Worm (Caenorhabditis elegans): ENCODE measurements around the gene egl-26.

The egl-26 gene

ce11 chrII:67663-68062 lies 1.8 kb upstream of the egl-26 start:
- TF ChIP-seq C08G9.2 (tag; optimal IDR thresholded peaks at IDR 0.05) (no peak), ceh-45 (GFP tag; IDR thresholded peaks at IDR 0.05) (no peak), unc-3 (GFP tag; conservative IDR thresholded peaks at IDR 0.05) (no peak), unc-3 (tag; optimal IDR thresholded peaks at IDR 0.05) (no peak), ceh-9 (tag; optimal IDR thresholded peaks at IDR 0.05) (no peak), hlh-6 (tag; optimal IDR thresholded peaks at IDR 0.05) (no peak), pat-9 (tag; optimal IDR thresholded peaks at IDR 0.05) (no peak), hlh-8 (tag; optimal IDR thresholded peaks at IDR 0.05) (no peak), zip-5 (tag; optimal IDR thresholded peaks at IDR 0.05) (no peak), pha-4 (tag; optimal IDR thresholded peaks at IDR 0.05) (no peak), ceh-19 (GFP tag; optimal IDR thresholded peaks at IDR 0.05) (no peak), elt-4 (tag; optimal IDR thresholded peaks at IDR 0.05) (no peak), F13H6.1 (tag; optimal IDR thresholded peaks at IDR 0.05) (no peak), gmeb-2 (tag; optimal IDR thresholded peaks at IDR 0.05) (no peak), K02D7.2 (tag; optimal IDR thresholded peaks at IDR 0.05) (no peak), ceh-14 (tag; optimal IDR thresholded peaks at IDR 0.05) (no peak), syd-9 (tag; optimal IDR thresholded peaks at IDR 0.05) (no peak), hlh-30 (tag; optimal IDR thresholded peaks at IDR 0.05; ENCODE audit: insufficient read depth) (no peak), ama-1 (optimal IDR thresholded peaks at IDR 0.05) (no peak), ceh-24 (tag; optimal IDR thresholded peaks at IDR 0.05) (no peak), ref-2 (tag; optimal IDR thresholded peaks at IDR 0.05) (no peak)

ce11 chrII:68757-69156 lies 697 bp upstream of the egl-26 start:
- no peak for TF ChIP-seq ceh-18 (tag; optimal IDR thresholded peaks at IDR 0.05)
- TF ChIP-seq pha-2 (tag; optimal IDR thresholded peaks at IDR 0.05), result no peak
- TF ChIP-seq sox-4 (tag; optimal IDR thresholded peaks at IDR 0.05), result no peak
- TF ChIP-seq T23F11.4 (GFP tag; optimal IDR thresholded peaks at IDR 0.05), result no peak
- TF ChIP-seq ama-1 (optimal IDR thresholded peaks at IDR 0.05), result no peak
- no peak for TF ChIP-seq pat-9 (tag; optimal IDR thresholded peaks at IDR 0.05)
- TF ChIP-seq eyg-1 (tag; optimal IDR thresholded peaks at IDR 0.05), result no peak
- TF ChIP-seq ahr-1 (tag; optimal IDR thresholded peaks at IDR 0.05), result no peak
- no peak for TF ChIP-seq unc-3 (GFP tag; conservative IDR thresholded peaks at IDR 0.05)
- no peak for TF ChIP-seq unc-3 (tag; optimal IDR thresholded peaks at IDR 0.05)
- no peak for TF ChIP-seq tbx-7 (tag; optimal IDR thresholded peaks at IDR 0.05)
- TF ChIP-seq sdc-2 (tag; optimal IDR thresholded peaks at IDR 0.05), result no peak
- no peak for TF ChIP-seq zip-5 (tag; optimal IDR thresholded peaks at IDR 0.05)

ce11 chrII:73329-73728 lies 3.9 kb downstream of the egl-26 start:
- TF ChIP-seq hlh-15 (tag; optimal IDR thresholded peaks at IDR 0.05), result no peak
- TF ChIP-seq hlh-13 (GFP tag; optimal IDR thresholded peaks at IDR 0.05), result no peak
- no peak for TF ChIP-seq ttx-3 (tag; optimal IDR thresholded peaks at IDR 0.05)
- TF ChIP-seq ceh-24 (tag; optimal IDR thresholded peaks at IDR 0.05), result no peak
- TF ChIP-seq sdc-2 (tag; optimal IDR thresholded peaks at IDR 0.05), result no peak
- TF ChIP-seq unc-42 (tag; optimal IDR thresholded peaks at IDR 0.05), result peak; percentile 97
- TF ChIP-seq fkh-10 (GFP tag; optimal IDR thresholded peaks at IDR 0.05), result peak; percentile 11

DNA sequence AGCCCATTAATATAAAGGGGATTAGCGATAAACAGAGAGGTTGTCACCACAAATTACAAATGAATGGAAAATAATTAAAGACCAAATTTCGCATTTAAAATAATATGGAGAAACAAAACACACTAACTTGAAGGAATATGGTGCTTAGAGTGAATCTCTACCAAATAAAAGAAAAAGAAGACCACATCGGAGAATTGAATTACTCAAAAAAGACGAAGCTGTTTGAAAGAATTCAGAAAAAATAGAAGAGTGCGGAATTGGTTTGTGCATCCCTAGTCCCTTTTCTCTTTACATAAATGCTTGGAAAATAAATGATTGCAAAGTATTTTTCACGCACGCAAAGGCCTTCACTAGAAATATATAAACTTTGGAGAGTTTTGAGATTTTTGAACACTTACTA lies 4.4 kb downstream of the egl-26 start:
- no peak for TF ChIP-seq ceh-22 (tag; optimal IDR thresholded peaks at IDR 0.05)
- TF ChIP-seq sox-2 (GFP tag; IDR thresholded peaks at IDR 0.05), result no peak
- no peak for TF ChIP-seq ref-2 (tag; optimal IDR thresholded peaks at IDR 0.05)
- TF ChIP-seq ets-4 (tag; optimal IDR thresholded peaks at IDR 0.05), result no peak
- TF ChIP-seq ceh-18 (tag; optimal IDR thresholded peaks at IDR 0.05), result no peak
- no peak for TF ChIP-seq npax-4 (tag; optimal IDR thresholded peaks at IDR 0.05)
- TF ChIP-seq pqm-1 (tag; optimal IDR thresholded peaks at IDR 0.05), result no peak
- no peak for TF ChIP-seq rnt-1 (tag; optimal IDR thresholded peaks at IDR 0.05)
- TF ChIP-seq unc-55 (GFP tag; optimal IDR thresholded peaks at IDR 0.05), result no peak
- TF ChIP-seq ceh-48 (tag; optimal IDR thresholded peaks at IDR 0.05), result no peak
- TF ChIP-seq K02D7.2 (tag; optimal IDR thresholded peaks at IDR 0.05), result no peak
- no peak for TF ChIP-seq elt-2 (tag; optimal IDR thresholded peaks at IDR 0.05)
- no peak for TF ChIP-seq sox-4 (tag; optimal IDR thresholded peaks at IDR 0.05)
- TF ChIP-seq T23F11.4 (GFP tag; optimal IDR thresholded peaks at IDR 0.05), result no peak
- no peak for TF ChIP-seq hlh-8 (tag; optimal IDR thresholded peaks at IDR 0.05)
- no peak for TF ChIP-seq tbx-2 (tag; optimal IDR thresholded peaks at IDR 0.05)
- TF ChIP-seq syd-9 (tag; optimal IDR thresholded peaks at IDR 0.05), result no peak
- no peak for TF ChIP-seq Y22D7AL.16 (tag; optimal IDR thresholded peaks at IDR 0.05)
- no peak for TF ChIP-seq ceh-30 (tag; optimal IDR thresholded peaks at IDR 0.05)
- no peak for TF ChIP-seq ceh-31 (tag; optimal IDR thresholded peaks at IDR 0.05)

Measured in whole organism, late embryonic.